Worm (Caenorhabditis elegans) whole organism, young adult: ENCODE measurements around the gene sto-3.

Source experiments
- B0035.1 ChIP-seq: sonication (generic microtip); optimal IDR thresholded peaks from 2 replicates; lab custom pipeline; 2016; ENCODE audit warnings: missing genetic modification characterization, mild to moderate bottlenecking, missing compliant biosample characterization, missing genotype, missing genetic modification reagents
- F10E7.11 ChIP-seq: sonication (generic microtip); optimal IDR thresholded peaks from 2 replicates; lab custom pipeline; 2017; ENCODE audit warnings: mild to moderate bottlenecking, missing genetic modification characterization, moderate library complexity, missing compliant biosample characterization
- F37B4.10 ChIP-seq: fragments of 200-800 bp; sonication (Bioruptor generic); IDR thresholded peaks from 2 replicates; pipeline ENCODE4 v1.3.6; 2022; ENCODE audit warnings: missing genetic modification characterization, missing compliant biosample characterization
- F39B2.1 ChIP-seq: fragments of 200-800 bp; sonication (Bioruptor generic); IDR thresholded peaks from 2 replicates; pipeline ENCODE4 v1.3.6; 2022; ENCODE audit warnings: missing genetic modification reagents, missing genetic modification characterization, missing compliant biosample characterization
- F49E8.2 ChIP-seq: sonication (generic microtip); optimal IDR thresholded peaks from 3 replicates; lab custom pipeline; 2017; ENCODE audit warnings: missing genetic modification characterization, mild to moderate bottlenecking, missing compliant biosample characterization, antibody characterized with exemption, moderate library complexity; ENCODE audit not compliant: insufficient read depth
- F55B11.4 ChIP-seq: sonication (generic microtip); optimal IDR thresholded peaks from 2 replicates; lab custom pipeline; 2016; ENCODE audit warnings: missing compliant biosample characterization, missing genetic modification characterization, borderline replicate concordance; ENCODE audit not compliant: insufficient read depth
- K12H6.12 ChIP-seq: fragments of 200-800 bp; sonication (Bioruptor generic); optimal IDR thresholded peaks from 2 replicates; lab custom pipeline; 2018; ENCODE audit warnings: mild to moderate bottlenecking, missing genetic modification characterization, missing compliant biosample characterization
- Y53G8AR.9 ChIP-seq: fragments of 200-800 bp; sonication (Bioruptor generic); conservative IDR thresholded peaks from 2 replicates; pipeline ENCODE4 v1.3.6; 2022; ENCODE audit warnings: missing genetic modification reagents, missing genetic modification characterization, missing compliant biosample characterization
- Y79H2A.3 ChIP-seq: fragments of 200-800 bp; sonication (Bioruptor generic); conservative IDR thresholded peaks from 2 replicates; pipeline ENCODE4 v1.3.6; 2022; ENCODE audit warnings: missing genetic modification reagents, missing genetic modification characterization, missing compliant biosample characterization
- akir-1 ChIP-seq: fragments of 200-800 bp; sonication (Bioruptor generic); optimal IDR thresholded peaks from 2 replicates; lab custom pipeline; 2018; ENCODE audit warnings: mild to moderate bottlenecking, missing genetic modification characterization, moderate library complexity, missing compliant biosample characterization
- ama-1 ChIP-seq, 3 experiments: fragments of 150-350 bp in 1 of 3; sonication (generic microtip) in 2 of 3; optimal IDR thresholded peaks; 2 replicates each; lab custom pipeline; 2014 to 2018; ENCODE audit warnings: missing biosample characterization in 2 of 3, missing genetic modification characterization in 2 of 3, missing genetic modification reagents in 2 of 3
- aptf-2 ChIP-seq: fragments of 200-800 bp; sonication (Bioruptor generic); conservative IDR thresholded peaks from 2 replicates; pipeline ENCODE4 v1.3.6; 2022; ENCODE audit warnings: missing genetic modification reagents, missing genetic modification characterization, missing compliant biosample characterization
- aptf-3 ChIP-seq: fragments of 200-800 bp; sonication (Bioruptor generic); IDR thresholded peaks from 2 replicates; pipeline ENCODE4 v1.3.6; 2022; ENCODE audit warnings: missing genetic modification characterization, missing compliant biosample characterization
- attf-3 ChIP-seq: fragments of 200-800 bp; sonication (Bioruptor generic); conservative IDR thresholded peaks from 2 replicates; pipeline ENCODE4 v1.3.6; 2022; ENCODE audit warnings: missing genetic modification reagents, missing genetic modification characterization, missing compliant biosample characterization
- attf-5 ChIP-seq: fragments of 200-800 bp; sonication (Bioruptor generic); optimal IDR thresholded peaks from 2 replicates; lab custom pipeline; 2018; ENCODE audit warnings: mild to moderate bottlenecking, missing genetic modification characterization, missing compliant biosample characterization
- attf-6 ChIP-seq: fragments of 200-800 bp; sonication (Bioruptor generic); IDR thresholded peaks from 2 replicates; pipeline ENCODE4 v1.3.6; 2022; ENCODE audit warnings: missing genetic modification reagents, missing genetic modification characterization, missing compliant biosample characterization
- cebp-1 ChIP-seq, 2 experiments: fragments of 200-800 bp in 1 of 2; sonication (Bioruptor generic) in 1 of 2; sonication (generic microtip) in 1 of 2; IDR thresholded peaks in 1 of 2; optimal IDR thresholded peaks in 1 of 2; 2 replicates each; pipeline versions ENCODE4 v1.3.6 to Lab custom; 2017 to 2022; ENCODE audit warnings: missing compliant biosample characterization in 2 of 2, missing genetic modification characterization in 2 of 2, mild to moderate bottlenecking in 1 of 2, missing genetic modification reagents in 1 of 2, moderate library complexity in 1 of 2
- cebp-2 ChIP-seq: fragments of 200-800 bp; sonication (Bioruptor generic); IDR thresholded peaks from 2 replicates; pipeline ENCODE4 v1.3.6; 2022; ENCODE audit warnings: missing genetic modification characterization, missing compliant biosample characterization
- ceh-100 ChIP-seq: fragments of 200-800 bp; sonication (Bioruptor generic); IDR thresholded peaks from 2 replicates; pipeline ENCODE4 v1.3.6; 2022; ENCODE audit warnings: missing genetic modification reagents, missing genetic modification characterization, missing compliant biosample characterization
- ceh-58 ChIP-seq: fragments of 200-800 bp; sonication (Bioruptor generic); IDR thresholded peaks from 2 replicates; pipeline ENCODE4 v1.3.6; 2022; ENCODE audit warnings: missing genetic modification characterization, missing compliant biosample characterization
- ceh-79 ChIP-seq: sonication (generic microtip); optimal IDR thresholded peaks from 2 replicates; lab custom pipeline; 2017; ENCODE audit warnings: mild to moderate bottlenecking, missing genetic modification characterization, missing compliant biosample characterization
- ceh-91 ChIP-seq: fragments of 200-800 bp; sonication (Bioruptor generic); IDR thresholded peaks from 2 replicates; pipeline ENCODE4 v1.3.6; 2022; ENCODE audit warnings: missing genetic modification reagents, missing genetic modification characterization, missing compliant biosample characterization
- dox-1 ChIP-seq: fragments of 200-800 bp; sonication (Bioruptor generic); IDR thresholded peaks from 2 replicates; pipeline ENCODE4 v1.3.6; 2022; ENCODE audit warnings: missing genetic modification reagents, missing genetic modification characterization, missing compliant biosample characterization
- dpl-1 ChIP-seq: fragments of 150-350 bp; optimal IDR thresholded peaks from 2 replicates; lab custom pipeline; 2014; ENCODE audit warnings: missing biosample characterization, missing genetic modification reagents, missing genetic modification characterization
- ekl-4 ChIP-seq: fragments of 200-800 bp; sonication (Bioruptor generic); IDR thresholded peaks from 2 replicates; pipeline ENCODE4 v1.3.6; 2022; ENCODE audit warnings: missing genetic modification reagents, missing genetic modification characterization, missing compliant biosample characterization
- ets-4 ChIP-seq: fragments of 200-800 bp; sonication (Bioruptor generic); optimal IDR thresholded peaks from 2 replicates; lab custom pipeline; 2018; ENCODE audit warnings: mild to moderate bottlenecking, missing genetic modification characterization, missing compliant biosample characterization
- fkh-3 ChIP-seq: sonication (generic microtip); optimal IDR thresholded peaks from 2 replicates; lab custom pipeline; 2016; ENCODE audit warnings: mild to moderate bottlenecking, missing genetic modification characterization, missing compliant biosample characterization
- let-607 ChIP-seq, 2 experiments: fragments of 200-800 bp in 1 of 2; sonication (Bioruptor generic) in 1 of 2; sonication (generic microtip) in 1 of 2; optimal IDR thresholded peaks; 2 replicates each; lab custom pipeline; 2016 to 2018; ENCODE audit warnings: mild to moderate bottlenecking in 2 of 2, missing compliant biosample characterization in 2 of 2, missing genetic modification characterization in 2 of 2, moderate library complexity in 2 of 2, missing genotype in 1 of 2
- lin-26 ChIP-seq: fragments of 200-800 bp; sonication (Bioruptor generic); IDR thresholded peaks from 2 replicates; pipeline ENCODE4 v1.3.6; 2022; ENCODE audit warnings: missing genetic modification reagents, missing genetic modification characterization, missing compliant biosample characterization
- lin-35 ChIP-seq, 3 experiments: fragments of 150-350 bp in 2 of 3; sonication (generic microtip) in 1 of 3; optimal IDR thresholded peaks; 2 replicates each; lab custom pipeline; 2014 to 2018; ENCODE audit warnings: missing biosample characterization in 3 of 3, missing genetic modification characterization in 3 of 3, missing genetic modification reagents in 3 of 3
- lin-40 ChIP-seq: sonication (generic microtip); optimal IDR thresholded peaks from 2 replicates; lab custom pipeline; 2016; ENCODE audit warnings: missing genetic modification characterization, mild to moderate bottlenecking, missing compliant biosample characterization, missing genotype, missing genetic modification reagents
- mes-4 ChIP-seq: sonication (generic microtip); optimal IDR thresholded peaks from 2 replicates; lab custom pipeline; 2016; ENCODE audit warnings: missing genotype, missing genetic modification characterization, missing compliant biosample characterization
- nfya-1 ChIP-seq: sonication (generic microtip); optimal IDR thresholded peaks from 2 replicates; lab custom pipeline; 2017; ENCODE audit warnings: antibody characterized with exemption, missing compliant biosample characterization, missing genetic modification characterization, borderline replicate concordance; ENCODE audit not compliant: insufficient read depth
- nhr-120 ChIP-seq: fragments of 200-800 bp; sonication (Bioruptor generic); IDR thresholded peaks from 2 replicates; pipeline ENCODE4 v1.3.6; 2022; ENCODE audit warnings: missing genetic modification characterization, missing compliant biosample characterization
- nhr-27 ChIP-seq: fragments of 200-800 bp; sonication (Bioruptor generic); optimal IDR thresholded peaks from 2 replicates; lab custom pipeline; 2018; ENCODE audit warnings: mild to moderate bottlenecking, missing genetic modification characterization, moderate library complexity, missing compliant biosample characterization
- nhr-80 ChIP-seq: sonication (generic microtip); optimal IDR thresholded peaks from 2 replicates; lab custom pipeline; 2016; ENCODE audit warnings: missing genetic modification characterization, missing compliant biosample characterization
- pbrm-1 ChIP-seq: fragments of 200-800 bp; sonication (Bioruptor generic); IDR thresholded peaks from 2 replicates; pipeline ENCODE4 v1.3.6; 2022; ENCODE audit warnings: missing genetic modification reagents, missing genetic modification characterization, missing compliant biosample characterization
- rpc-1 ChIP-seq, 2 experiments: fragments of 150-350 bp in 1 of 2; sonication (generic microtip) in 1 of 2; optimal IDR thresholded peaks; 2 replicates each; lab custom pipeline; 2014 to 2018; ENCODE audit warnings: missing biosample characterization in 1 of 2, missing genetic modification characterization in 1 of 2, missing genetic modification reagents in 1 of 2, missing genotype in 1 of 2
- sea-2 ChIP-seq: fragments of 200-800 bp; sonication (Bioruptor generic); IDR thresholded peaks from 2 replicates; pipeline ENCODE4 v1.3.6; 2022; ENCODE audit warnings: missing genetic modification characterization, missing compliant biosample characterization
- tbx-9 ChIP-seq: sonication (generic microtip); optimal IDR thresholded peaks from 2 replicates; lab custom pipeline; 2016; ENCODE audit warnings: borderline replicate concordance, missing genetic modification characterization, inconsistent platforms, missing compliant biosample characterization
- unc-130 ChIP-seq: sonication (generic microtip); optimal IDR thresholded peaks from 2 replicates; lab custom pipeline; 2016; ENCODE audit warnings: missing genetic modification reagents, missing genetic modification characterization, missing compliant biosample characterization
- xnd-1 ChIP-seq: sonication (generic microtip); optimal IDR thresholded peaks from 2 replicates; lab custom pipeline; 2016; ENCODE audit warnings: missing genotype, missing genetic modification reagents, missing genetic modification characterization, missing compliant biosample characterization
- zim-3 ChIP-seq: sonication (generic microtip); optimal IDR thresholded peaks from 2 replicates; lab custom pipeline; 2017; ENCODE audit warnings: mild to moderate bottlenecking, missing genetic modification characterization, moderate library complexity, missing compliant biosample characterization
- ztf-26 ChIP-seq: sonication (generic microtip); optimal IDR thresholded peaks from 2 replicates; lab custom pipeline; 2017; ENCODE audit warnings: missing genetic modification characterization, missing compliant biosample characterization
- ztf-28 ChIP-seq: fragments of 200-800 bp; sonication (Bioruptor generic); IDR thresholded peaks from 2 replicates; pipeline ENCODE4 v1.3.6; 2022; ENCODE audit warnings: missing genetic modification reagents, missing genetic modification characterization, missing compliant biosample characterization

The sto-3 gene

DNA sequence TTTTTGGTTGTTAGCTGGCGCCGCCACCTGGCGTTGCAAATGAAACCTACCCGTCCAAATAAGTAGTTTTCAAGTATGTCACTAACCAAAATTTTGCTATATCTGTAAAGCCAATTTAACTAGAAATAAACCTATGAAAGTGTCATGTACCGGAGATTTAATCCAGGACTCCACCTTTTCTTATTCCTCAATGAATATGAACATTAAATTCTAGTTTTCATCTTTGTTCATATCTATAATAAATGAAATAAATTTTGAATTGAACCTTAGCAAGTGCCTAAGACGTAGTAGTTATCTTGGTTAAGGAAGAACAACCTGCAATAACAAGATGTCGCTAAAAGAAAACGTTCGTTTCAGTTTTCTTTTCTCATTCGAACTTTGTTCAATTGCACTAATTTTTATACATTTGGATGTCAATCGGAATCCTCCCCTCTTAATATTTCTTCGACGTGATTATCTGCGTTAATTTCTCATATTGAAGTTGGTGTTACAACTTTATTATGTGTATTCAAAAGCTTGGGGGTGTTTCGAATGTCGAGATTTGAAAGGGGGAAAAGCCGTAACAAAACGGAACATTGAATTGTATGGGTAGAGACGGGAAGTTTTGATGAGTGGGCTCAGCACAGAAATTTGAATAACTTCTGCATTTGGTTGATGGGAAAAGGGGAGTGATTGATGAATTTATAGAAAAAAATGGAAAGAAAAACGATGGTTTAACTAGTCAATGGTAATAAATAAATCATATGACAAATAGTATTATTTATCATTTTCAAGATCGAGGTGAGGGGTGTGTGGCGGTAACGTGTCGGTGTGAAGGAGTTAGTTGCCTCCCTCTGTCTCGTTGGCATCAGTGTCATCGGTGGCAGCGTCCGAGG, 18.4 kb downstream of the sto-3 start:
- TF ChIP-seq ceh-79 (tag; lab: Kevin White, UChicago) = peak; percentile 44
- no peak for TF ChIP-seq nhr-27 (tag; lab: Kevin White, UChicago)
- TF ChIP-seq zim-3 (tag; lab: Kevin White, UChicago) = no peak
- peak; percentile 14 for TF ChIP-seq nhr-80 (tag; lab: Kevin White, UChicago)
- no peak for TF ChIP-seq unc-130 (GFP tag; lab: Kevin White, UChicago)
- no peak for TF ChIP-seq dox-1 (GFP tag; lab: Robert Waterston, UW)
- TF ChIP-seq Y53G8AR.9 (GFP tag; lab: Robert Waterston, UW) = peak; percentile 81
- TF ChIP-seq let-607 (tag; optimal IDR thresholded peaks at IDR 0.05; lab: Kevin White, UChicago) = peak in 1 of 2 experiments; percentile 45
- no peak for TF ChIP-seq ets-4 (GFP tag; lab: Kevin White, UChicago)
- no peak for TF ChIP-seq F37B4.10 (GFP tag; lab: Robert Waterston, UW)
- TF ChIP-seq tbx-9 (tag; lab: Kevin White, UChicago) = no peak
- no peak; the same call in 1 of the 2 replicates for TF ChIP-seq ekl-4 (GFP tag; lab: Robert Waterston, UW)
- TF ChIP-seq Y79H2A.3 (GFP tag; lab: Robert Waterston, UW) = 0 out of 2 replicates have a peak, but pooled peaks have one; percentile 51
- no peak for TF ChIP-seq xnd-1 (tag; lab: Kevin White, UChicago)
- TF ChIP-seq K12H6.12 (tag; lab: Kevin White, UChicago) = peak; percentile 1
- no peak for TF ChIP-seq nfya-1 (tag; lab: Kevin White, UChicago)
- TF ChIP-seq dpl-1 (GFP tag; lab: Kevin White, UChicago) = no peak
- peak; percentile 76 for TF ChIP-seq ama-1 (optimal IDR thresholded peaks at IDR 0.05; lab: Kevin White, UChicago)
- TF ChIP-seq ama-1 (GFP tag; optimal IDR thresholded peaks at IDR 0.05; lab: Kevin White, UChicago) = peak in 1 of 2 experiments; percentile 36
- TF ChIP-seq ztf-26 (tag; lab: Kevin White, UChicago) = peak; percentile 60
- TF ChIP-seq F39B2.1 = no peak
- TF ChIP-seq cebp-2 (GFP tag; lab: Robert Waterston, UW) = no peak
- peak in 1 of 3 experiments; percentile 56 for TF ChIP-seq lin-35 (GFP tag; optimal IDR thresholded peaks at IDR 0.05; lab: Kevin White, UChicago)
- TF ChIP-seq lin-26 (GFP tag; lab: Robert Waterston, UW) = no peak
- TF ChIP-seq F55B11.4 (tag; lab: Kevin White, UChicago) = no peak
- TF ChIP-seq ceh-91 (GFP tag; lab: Robert Waterston, UW) = no peak
- TF ChIP-seq nhr-120 (GFP tag; lab: Robert Waterston, UW) = no peak
- no peak for TF ChIP-seq akir-1
- TF ChIP-seq F10E7.11 = peak; percentile 31
- no peak for TF ChIP-seq attf-3 (GFP tag; lab: Robert Waterston, UW)
- peak; percentile 62; the same call in 1 of the 2 replicates for TF ChIP-seq cebp-1 (GFP tag; IDR thresholded peaks at IDR 0.05; lab: Robert Waterston, UW)
- TF ChIP-seq cebp-1 (tag; optimal IDR thresholded peaks at IDR 0.05; lab: Kevin White, UChicago) = peak; percentile 82
- TF ChIP-seq attf-5 = no peak
- no peak for TF ChIP-seq ceh-58 (GFP tag; lab: Robert Waterston, UW)
- TF ChIP-seq ceh-100 (GFP tag; lab: Robert Waterston, UW) = peak; percentile 8; the same call in 1 of the 2 replicates
- TF ChIP-seq ztf-28 (GFP tag; lab: Robert Waterston, UW) = no peak
- TF ChIP-seq B0035.1 (tag; lab: Kevin White, UChicago) = peak; percentile 60
- TF ChIP-seq sea-2 = no peak
- peak; percentile 67 for TF ChIP-seq fkh-3 (tag; lab: Kevin White, UChicago)
- no peak for TF ChIP-seq aptf-2 (GFP tag; lab: Robert Waterston, UW)
- peak; percentile 85 for TF ChIP-seq lin-40 (tag; lab: Kevin White, UChicago)
- peak; percentile 40; the same call in 1 of the 2 replicates for TF ChIP-seq attf-6 (GFP tag; lab: Robert Waterston, UW)
- TF ChIP-seq aptf-3 (GFP tag; lab: Robert Waterston, UW) = no peak
- no peak for TF ChIP-seq pbrm-1 (GFP tag; lab: Robert Waterston, UW)
- TF ChIP-seq rpc-1 (optimal IDR thresholded peaks at IDR 0.05; lab: Kevin White, UChicago) = no peak
- TF ChIP-seq rpc-1 (tag; optimal IDR thresholded peaks at IDR 0.05; lab: Kevin White, UChicago) = no peak
- TF ChIP-seq F49E8.2 (tag; lab: Kevin White, UChicago) = no peak
- TF ChIP-seq mes-4 = no peak
